Fruit fly (Drosophila melanogaster) whole organism, embryonic: ENCODE results near the gene CG6870.

Experiments
- CG10267 ChIP-seq: fragments of 200-800 bp; sonication (Bioruptor generic); optimal IDR thresholded peaks from 2 replicates; lab custom pipeline; 2018; ENCODE audit warnings: missing biosample characterization, mild to moderate bottlenecking, missing genetic modification characterization, moderate library complexity
- CG1233 ChIP-seq: fragments of 200-800 bp; sonication (Bioruptor generic); optimal IDR thresholded peaks from 4 replicates; lab custom pipeline; 2018; ENCODE audit warnings: missing biosample characterization, mild to moderate bottlenecking, missing genetic modification characterization
- CG15696 ChIP-seq: fragments of 200-800 bp; sonication (Bioruptor generic); optimal IDR thresholded peaks from 2 replicates; lab custom pipeline; 2019; ENCODE audit warnings: missing biosample characterization, mild to moderate bottlenecking, missing genetic modification characterization, moderate library complexity
- CG2889 ChIP-seq: fragments of 200-800 bp; sonication (Bioruptor generic); IDR thresholded peaks from 3 replicates; pipeline ENCODE4 v1.3.6; 2022; ENCODE audit warnings: missing biosample characterization, missing genetic modification characterization
- CG3838 ChIP-seq: fragments of 200-800 bp; sonication (Bioruptor generic); optimal IDR thresholded peaks from 3 replicates; lab custom pipeline; 2016; ENCODE audit warnings: missing biosample characterization, missing genetic modification characterization
- CG4424 ChIP-seq: fragments of 200-800 bp; sonication (Bioruptor generic); optimal IDR thresholded peaks from 3 replicates; lab custom pipeline; 2016; ENCODE audit warnings: missing biosample characterization, missing genetic modification characterization
- CG4617 ChIP-seq: fragments of 200-800 bp; sonication (Bioruptor generic); optimal IDR thresholded peaks from 3 replicates; lab custom pipeline; 2016; ENCODE audit warnings: missing biosample characterization, missing genetic modification characterization, borderline replicate concordance
- CG6689 ChIP-seq: fragments of 200-800 bp; sonication (Bioruptor generic); IDR thresholded peaks from 2 replicates; pipeline ENCODE4 v1.3.6; 2022; ENCODE audit warnings: missing biosample characterization, missing genetic modification characterization
- CG7839 ChIP-seq: fragments of 200-800 bp; sonication (Bioruptor generic); optimal IDR thresholded peaks from 3 replicates; lab custom pipeline; 2018; ENCODE audit warnings: missing biosample characterization, mild to moderate bottlenecking, missing genetic modification characterization, moderate library complexity
- CG8290 ChIP-seq, 3 experiments: fragments of 200-800 bp; sonication (Bioruptor generic); optimal IDR thresholded peaks; 2 replicates each; lab custom pipeline; 2016 to 2019; ENCODE audit warnings: missing biosample characterization in 3 of 3, missing genetic modification characterization in 3 of 3, mild to moderate bottlenecking in 2 of 3, moderate library complexity in 1 of 3
- CG8765 ChIP-seq: fragments of 200-800 bp; sonication (Bioruptor generic); IDR thresholded peaks from 2 replicates; pipeline ENCODE4 v1.3.6; 2022; ENCODE audit warnings: missing biosample characterization, missing genetic modification characterization
- CTCF ChIP-seq: fragments of 200-800 bp; sonication (Bioruptor generic); optimal IDR thresholded peaks from 2 replicates; lab custom pipeline; 2017; ENCODE audit warnings: missing biosample characterization, mild to moderate bottlenecking, missing genetic modification characterization, moderate library complexity
- CoRest ChIP-seq: fragments of 200-800 bp; sonication (Bioruptor generic); optimal IDR thresholded peaks from 3 replicates; lab custom pipeline; 2018; ENCODE audit warnings: missing biosample characterization, mild to moderate bottlenecking, missing genetic modification characterization, moderate library complexity
- CrebB ChIP-seq: fragments of 200-800 bp; sonication (Bioruptor generic); optimal IDR thresholded peaks from 3 replicates; lab custom pipeline; 2018; ENCODE audit warnings: missing biosample characterization, mild to moderate bottlenecking, missing genetic modification characterization
- Dp ChIP-seq: fragments of 200-800 bp; sonication (Bioruptor generic); optimal IDR thresholded peaks from 2 replicates; lab custom pipeline; 2018; ENCODE audit warnings: missing biosample characterization, mild to moderate bottlenecking, missing genetic modification characterization, moderate library complexity
- E2f2 ChIP-seq: fragments of 200-800 bp; sonication (Bioruptor generic); IDR thresholded peaks from 2 replicates; pipeline ENCODE4 v1.3.6; 2022; ENCODE audit warnings: missing biosample characterization, missing genetic modification characterization
- Fer3 ChIP-seq: fragments of 200-800 bp; sonication (Bioruptor generic); optimal IDR thresholded peaks from 2 replicates; lab custom pipeline; 2018; ENCODE audit warnings: missing biosample characterization, mild to moderate bottlenecking, missing genetic modification characterization, moderate library complexity
- HLH4C ChIP-seq: fragments of 200-800 bp; sonication (Bioruptor generic); IDR thresholded peaks from 3 replicates; pipeline ENCODE4 v1.3.6; 2022; ENCODE audit warnings: missing biosample characterization, missing genetic modification characterization; ENCODE audit not compliant: partially characterized antibody
- Hmr ChIP-seq: fragments of 200-800 bp; sonication (Bioruptor generic); optimal IDR thresholded peaks from 3 replicates; lab custom pipeline; 2017; ENCODE audit warnings: mild to moderate bottlenecking, missing biosample characterization, missing genetic modification reagents, missing genetic modification characterization
- Hr51 ChIP-seq, 2 experiments: fragments of 200-800 bp; sonication (Bioruptor generic); optimal IDR thresholded peaks; 2 replicates in 1 of 2; 3 replicates in 1 of 2; lab custom pipeline; 2016 to 2018; ENCODE audit warnings: missing biosample characterization in 2 of 2, missing genetic modification characterization in 2 of 2, mild to moderate bottlenecking in 1 of 2, moderate library complexity in 1 of 2
- Hr78 ChIP-seq, 2 experiments: fragments of 200-800 bp in 1 of 2; fragments of >200 bp in 1 of 2; sonication (Bioruptor generic) in 1 of 2; optimal IDR thresholded peaks; 2 replicates each; lab custom pipeline; 2017 to 2019; ENCODE audit warnings: missing biosample characterization in 2 of 2, missing genetic modification characterization in 2 of 2, mild to moderate bottlenecking in 1 of 2, moderate library complexity in 1 of 2
- Med ChIP-seq: fragments of 200-800 bp; sonication (Bioruptor generic); peaks from one replicate; lab custom pipeline; 2016; ENCODE audit warnings: missing biosample characterization, missing genetic modification characterization, mild to moderate bottlenecking, inconsistent platforms, moderate library complexity
- Nf-YC ChIP-seq: fragments of 200-800 bp; optimal IDR thresholded peaks from 3 replicates; lab custom pipeline; 2019; ENCODE audit warnings: missing biosample characterization, mild to moderate bottlenecking, missing genetic modification characterization, moderate library complexity
- NfI ChIP-seq: fragments of 200-800 bp; sonication (Bioruptor generic); optimal IDR thresholded peaks from 3 replicates; lab custom pipeline; 2018; ENCODE audit warnings: missing biosample characterization, mild to moderate bottlenecking, missing genetic modification characterization, moderate library complexity
- PHDP ChIP-seq: fragments of 200-800 bp; sonication (Bioruptor generic); optimal IDR thresholded peaks from 3 replicates; lab custom pipeline; 2018; ENCODE audit warnings: missing biosample characterization, mild to moderate bottlenecking, missing genetic modification characterization, moderate library complexity
- abd-A ChIP-seq: fragments of 200-800 bp; sonication (Bioruptor generic); optimal IDR thresholded peaks from 3 replicates; lab custom pipeline; 2019; ENCODE audit warnings: missing biosample characterization, mild to moderate bottlenecking, missing genetic modification characterization, moderate library complexity
- ara ChIP-seq: fragments of 200-800 bp; sonication (Bioruptor generic); IDR thresholded peaks from 2 replicates; pipeline ENCODE4 v1.3.6; 2022; ENCODE audit warnings: missing biosample characterization, missing genetic modification characterization
- ase ChIP-seq: fragments of 200-800 bp; sonication (Bioruptor generic); IDR thresholded peaks from 3 replicates; pipeline ENCODE4 v1.3.6; 2022; ENCODE audit warnings: missing biosample characterization, missing genetic modification characterization
- chif ChIP-seq, 2 experiments: fragments of 200-800 bp; sonication (Bioruptor generic); optimal IDR thresholded peaks; 3 replicates each; lab custom pipeline; 2016; ENCODE audit warnings: missing biosample characterization in 2 of 2, missing genetic modification characterization in 2 of 2
- ci ChIP-seq: fragments of 200-800 bp; sonication (Bioruptor generic); IDR thresholded peaks from 3 replicates; pipeline ENCODE4 v1.3.6; 2022; ENCODE audit warnings: missing biosample characterization, missing genetic modification characterization
- crol ChIP-seq: fragments of 200-800 bp; sonication (Bioruptor generic); IDR thresholded peaks from 2 replicates; pipeline ENCODE4 v1.3.6; 2022; ENCODE audit warnings: missing biosample characterization, missing genetic modification characterization
- crp ChIP-seq, 2 experiments: fragments of 200-800 bp; sonication (Bioruptor generic); optimal IDR thresholded peaks; 2 replicates in 1 of 2; 3 replicates in 1 of 2; lab custom pipeline; 2017; ENCODE audit warnings: missing biosample characterization in 2 of 2, missing genetic modification characterization in 2 of 2, mild to moderate bottlenecking in 1 of 2, moderate library complexity in 1 of 2
- dati ChIP-seq: fragments of 200-800 bp; sonication (Bioruptor generic); IDR thresholded peaks from 2 replicates; pipeline ENCODE4 v1.3.6; 2022; ENCODE audit warnings: missing biosample characterization, missing genetic modification characterization
- dmrt11E ChIP-seq: fragments of 200-800 bp; sonication (Bioruptor generic); optimal IDR thresholded peaks from 3 replicates; lab custom pipeline; 2018; ENCODE audit warnings: missing biosample characterization, mild to moderate bottlenecking, missing genetic modification characterization, moderate library complexity
- dmrt99B ChIP-seq: fragments of 200-800 bp; sonication (Bioruptor generic); optimal IDR thresholded peaks from 2 replicates; lab custom pipeline; 2018; ENCODE audit warnings: missing biosample characterization, mild to moderate bottlenecking, missing genetic modification characterization, moderate library complexity
- dysf ChIP-seq: fragments of 200-800 bp; sonication (Bioruptor generic); IDR thresholded peaks from 3 replicates; pipeline ENCODE4 v1.3.6; 2022; ENCODE audit warnings: missing biosample characterization, missing genetic modification characterization
- eve ChIP-seq, 2 experiments: fragments of >200 bp; optimal IDR thresholded peaks; 2 replicates each; lab custom pipeline; 2017; ENCODE audit warnings: missing biosample characterization in 2 of 2, missing genetic modification characterization in 2 of 2
- fd3F ChIP-seq: fragments of 200-800 bp; sonication (Bioruptor generic); optimal IDR thresholded peaks from 2 replicates; lab custom pipeline; 2018; ENCODE audit warnings: missing biosample characterization, mild to moderate bottlenecking, missing genetic modification characterization, moderate library complexity
- gcm ChIP-seq: fragments of 200-800 bp; sonication (Bioruptor generic); optimal IDR thresholded peaks from 2 replicates; lab custom pipeline; 2019; ENCODE audit warnings: missing biosample characterization, mild to moderate bottlenecking, missing genetic modification characterization, moderate library complexity
- lmd ChIP-seq: fragments of 200-800 bp; sonication (Bioruptor generic); IDR thresholded peaks from 2 replicates; pipeline ENCODE4 v1.3.6; 2022; ENCODE audit warnings: missing biosample characterization, missing genetic modification characterization
- lov ChIP-seq, 2 experiments: fragments of 200-800 bp in 1 of 2; fragments of >200 bp in 1 of 2; sonication (Bioruptor generic) in 1 of 2; IDR thresholded peaks in 1 of 2; optimal IDR thresholded peaks in 1 of 2; 2 replicates in 1 of 2; 3 replicates in 1 of 2; pipeline versions ENCODE4 v1.3.6 to Lab custom; 2017 to 2022; ENCODE audit warnings: missing biosample characterization in 1 of 2, missing genetic modification characterization in 1 of 2
- peb ChIP-seq: fragments of 200-800 bp; sonication (Bioruptor generic); IDR thresholded peaks from 2 replicates; pipeline ENCODE4 v1.3.6; 2022; ENCODE audit warnings: missing biosample characterization, missing genetic modification characterization
- repo ChIP-seq: fragments of 200-800 bp; sonication (Bioruptor generic); optimal IDR thresholded peaks from 2 replicates; lab custom pipeline; 2016; ENCODE audit warnings: missing biosample characterization, missing genetic modification characterization
- ro ChIP-seq: fragments of 200-800 bp; sonication (Bioruptor generic); IDR thresholded peaks from 2 replicates; pipeline ENCODE4 v1.3.6; 2022; ENCODE audit warnings: missing biosample characterization, missing genetic modification characterization
- row ChIP-seq: fragments of 200-800 bp; sonication (Bioruptor generic); IDR thresholded peaks from 3 replicates; pipeline ENCODE4 v1.3.6; 2022; ENCODE audit warnings: missing biosample characterization, missing genetic modification characterization
- scrt ChIP-seq: fragments of 200-800 bp; sonication (Bioruptor generic); optimal IDR thresholded peaks from 2 replicates; lab custom pipeline; 2018; ENCODE audit warnings: missing biosample characterization, mild to moderate bottlenecking, missing genetic modification characterization, moderate library complexity
- sisA ChIP-seq: fragments of 200-800 bp; sonication (Bioruptor generic); IDR thresholded peaks from 2 replicates; pipeline ENCODE4 v1.3.6; 2022; ENCODE audit warnings: missing biosample characterization, missing genetic modification characterization
- slbo ChIP-seq: fragments of 200-800 bp; sonication (Bioruptor generic); IDR thresholded peaks from 2 replicates; pipeline ENCODE4 v1.3.6; 2022; ENCODE audit warnings: missing biosample characterization, missing genetic modification characterization

The CG6870 gene

dm6 chr2L:17594087-17594486 lies 2.0 kb upstream of the CG6870 start:
- TF ChIP-seq CG8765 (GFP tag; lab: Robert Waterston, UW) (no peak), Dp (GFP tag; lab: Kevin White, UChicago) (peak; percentile 40), fd3F (no peak), CG8290 (GFP tag; optimal IDR thresholded peaks at IDR 0.05; lab: Kevin White, UChicago) (no peak), CG8290 (tag; optimal IDR thresholded peaks at IDR 0.05; lab: Kevin White, UChicago) (no peak), ara (GFP tag; lab: Robert Waterston, UW) (no peak), CG2889 (GFP tag; lab: Robert Waterston, UW) (no peak), CG3838 (GFP tag; lab: Kevin White, UChicago) (no peak), repo (GFP tag; lab: Kevin White, UChicago) (no peak), CrebB (no peak), E2f2 (GFP tag; lab: Robert Waterston, UW) (peak; percentile 36; the same call in 1 of the 2 replicates), scrt (GFP tag; lab: Kevin White, UChicago) (peak; percentile 97), CTCF (GFP tag; lab: Kevin White, UChicago) (peak; percentile 45), crp (GFP tag; optimal IDR thresholded peaks at IDR 0.05; lab: Kevin White, UChicago) (peak in 1 of 2 experiments; percentile 19), abd-A (tag; lab: Kevin White, UChicago) (peak; percentile 2), ro (no peak), Fer3 (tag; lab: Kevin White, UChicago) (no peak), crol (GFP tag; lab: Robert Waterston, UW) (no peak), Hmr (GFP tag; lab: Kevin White, UChicago) (no peak)

DNA sequence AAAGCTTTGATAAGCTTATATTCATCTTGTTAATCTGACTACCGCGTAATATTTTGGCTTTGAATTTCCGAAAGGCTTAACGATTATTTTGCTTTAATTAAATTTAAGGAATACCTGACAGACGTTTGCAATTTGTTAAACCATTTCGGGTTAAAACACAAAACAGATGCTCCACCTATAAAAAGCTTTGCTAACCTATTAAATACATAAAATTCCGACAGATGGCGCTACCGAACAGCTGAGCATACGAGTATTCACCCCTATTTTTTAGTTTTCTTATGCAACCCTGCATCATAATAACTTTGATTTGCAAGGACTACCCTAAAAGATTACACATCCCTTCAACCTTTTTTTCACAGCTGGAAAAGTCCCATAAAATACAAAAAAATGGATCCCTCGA lies 2.2 kb downstream of the CG6870 start:
- TF ChIP-seq HLH4C (GFP tag; lab: Robert Waterston, UW) (no peak), CG4617 (GFP tag; lab: Kevin White, UChicago) (no peak), CTCF (GFP tag; lab: Kevin White, UChicago) (peak; percentile 97), ci (GFP tag; lab: Robert Waterston, UW) (0 out of 3 replicates have a peak, but pooled peaks have one; percentile 20), sisA (GFP tag; lab: Robert Waterston, UW) (peak; percentile 31; the same call in 1 of the 2 replicates), CG10267 (tag; lab: Kevin White, UChicago) (peak; percentile 16), gcm (GFP tag; lab: Kevin White, UChicago) (peak; percentile 1), CG6689 (GFP tag; lab: Robert Waterston, UW) (peak; percentile 44), dmrt11E (tag; lab: Kevin White, UChicago) (peak; percentile 5), CG4424 (GFP tag; lab: Kevin White, UChicago) (peak; percentile 3), abd-A (tag; lab: Kevin White, UChicago) (peak; percentile 66), CG7839 (tag; lab: Kevin White, UChicago) (peak; percentile 49), dmrt99B (tag; lab: Kevin White, UChicago) (peak; percentile 42), Med (peak; percentile 87), CoRest (tag; lab: Kevin White, UChicago) (peak; percentile 34), lmd (GFP tag; lab: Robert Waterston, UW) (peak; percentile 34; the same call in 1 of the 2 replicates), ase (GFP tag; lab: Robert Waterston, UW) (no peak), dysf (GFP tag; lab: Robert Waterston, UW) (peak; percentile 41; the same call in 2 of the 3 replicates), CG15696 (tag; lab: Kevin White, UChicago) (peak; percentile 33), Nf-YC (tag; lab: Kevin White, UChicago) (peak; percentile 28), scrt (GFP tag; lab: Kevin White, UChicago) (peak; percentile 29), slbo (GFP tag; lab: Robert Waterston, UW) (0 out of 2 replicates have a peak, but pooled peaks have one; percentile 35), NfI (GFP tag; lab: Kevin White, UChicago) (peak; percentile 33), eve (GFP tag; optimal IDR thresholded peaks at IDR 0.05; lab: Kevin White, UChicago) (peak in 1 of 2 experiments; percentile 54), PHDP (tag; lab: Kevin White, UChicago) (peak; percentile 29), chif (GFP tag; optimal IDR thresholded peaks at IDR 0.05; lab: Kevin White, UChicago) (peak in 1 of 2 experiments; percentile 5), Hr51 (GFP tag; optimal IDR thresholded peaks at IDR 0.05; lab: Kevin White, UChicago) (peak in 1 of 2 experiments; percentile 46), row (GFP tag; lab: Robert Waterston, UW) (no peak), Hr78 (GFP tag; optimal IDR thresholded peaks at IDR 0.05; lab: Kevin White, UChicago) (no peak), CG1233 (GFP tag; lab: Kevin White, UChicago) (peak; percentile 18), lov (optimal IDR thresholded peaks at IDR 0.05; lab: Kevin White, UChicago) (no peak), lov (GFP tag; IDR thresholded peaks at IDR 0.05; lab: Robert Waterston, UW) (no peak), dati (GFP tag; lab: Robert Waterston, UW) (no peak), peb (GFP tag; lab: Robert Waterston, UW) (no peak)
